Worm (Caenorhabditis elegans): ENCODE results near the gene F38B6.7.

F38B6.7 gene

ce11 chrX:6740282-6740982 lies 42.3 kb upstream of the F38B6.7 start:
- no peak for TF ChIP-seq efl-1 (optimal IDR thresholded peaks at IDR 0.05)
- TF ChIP-seq efl-1 (GFP tag; optimal IDR thresholded peaks at IDR 0.05 in 1 of 2) = no peak
- TF ChIP-seq nhr-77 (tag; optimal IDR thresholded peaks at IDR 0.05) = no peak
- TF ChIP-seq ztf-11 (tag; optimal IDR thresholded peaks at IDR 0.05) = no peak
- TF ChIP-seq lsy-2 (tag; optimal IDR thresholded peaks at IDR 0.05) = no peak
- TF ChIP-seq nhr-47 (tag; optimal IDR thresholded peaks at IDR 0.05) = no peak
- TF ChIP-seq irx-1 (tag; optimal IDR thresholded peaks at IDR 0.05) = no peak
- no peak for TF ChIP-seq hlh-17 (GFP tag; optimal IDR thresholded peaks at IDR 0.05; ENCODE audit: borderline replicate concordance)
- TF ChIP-seq ceh-82 (tag; optimal IDR thresholded peaks at IDR 0.05) = peak in 2 of 3 experiments; percentile 25 to 59
- TF ChIP-seq xbp-1 (tag; optimal IDR thresholded peaks at IDR 0.05) = peak; percentile 14
- TF ChIP-seq mab-9 (GFP tag; IDR thresholded peaks at IDR 0.05) = 0 out of 2 replicates have a peak, but pooled peaks have one; percentile 28
- peak in 1 of 2 experiments; percentile 47 for TF ChIP-seq mdl-1 (tag; optimal IDR thresholded peaks at IDR 0.05)
- peak; percentile 51 for TF ChIP-seq fkh-10 (GFP tag; optimal IDR thresholded peaks at IDR 0.05)
- no peak for TF ChIP-seq ztf-4 (tag; optimal IDR thresholded peaks at IDR 0.05)
- TF ChIP-seq Y116A8C.19 (tag; optimal IDR thresholded peaks at IDR 0.05; ENCODE audit: borderline replicate concordance) = no peak
- TF ChIP-seq lin-15B (tag; optimal IDR thresholded peaks at IDR 0.05) = no peak
- TF ChIP-seq dsc-1 (tag; optimal IDR thresholded peaks at IDR 0.05) = peak; percentile 58
- no peak for TF ChIP-seq tlp-1 (tag; optimal IDR thresholded peaks at IDR 0.05)
- TF ChIP-seq fkh-8 (tag; optimal IDR thresholded peaks at IDR 0.05) = peak; percentile 78
- TF ChIP-seq nhr-90 (tag; optimal IDR thresholded peaks at IDR 0.05; ENCODE audit: poor library complexity) = no peak
- TF ChIP-seq egl-13 (tag; optimal IDR thresholded peaks at IDR 0.05) = peak; percentile 22
- no peak for TF ChIP-seq unc-30 (tag; optimal IDR thresholded peaks at IDR 0.05)
- TF ChIP-seq ceh-8 (GFP tag; optimal IDR thresholded peaks at IDR 0.05) = no peak
- peak; percentile 7 for TF ChIP-seq isw-1 (GFP tag; IDR thresholded peaks at IDR 0.05)
- no peak for TF ChIP-seq unc-98 (GFP tag; IDR thresholded peaks at IDR 0.05)
- TF ChIP-seq nhr-20 (tag; optimal IDR thresholded peaks at IDR 0.05) = no peak
- no peak for TF ChIP-seq lin-35 (GFP tag; optimal IDR thresholded peaks at IDR 0.05)
- TF ChIP-seq unc-86 (tag; optimal IDR thresholded peaks at IDR 0.05) = peak; percentile 70

- TF ChIP-seq fos-1 (tag; optimal IDR thresholded peaks at IDR 0.05) (no peak), nhr-71 (tag; optimal IDR thresholded peaks at IDR 0.05) (peak; percentile 88), unc-62 (GFP tag; optimal IDR thresholded peaks at IDR 0.05) (no peak), unc-130 (tag; optimal IDR thresholded peaks at IDR 0.05) (peak; percentile 54), ceh-82 (tag; optimal IDR thresholded peaks at IDR 0.05) (no peak), pqm-1 (tag; optimal IDR thresholded peaks at IDR 0.05) (no peak), ceh-90 (tag; optimal IDR thresholded peaks at IDR 0.05) (no peak), C04F5.9 (tag; optimal IDR thresholded peaks at IDR 0.05) (no peak), xbp-1 (tag; optimal IDR thresholded peaks at IDR 0.05) (peak; percentile 40), nhr-237 (tag; optimal IDR thresholded peaks at IDR 0.05) (no peak), nhr-11 (tag; optimal IDR thresholded peaks at IDR 0.05) (no peak), tlp-1 (tag; optimal IDR thresholded peaks at IDR 0.05) (no peak), mdl-1 (tag; optimal IDR thresholded peaks at IDR 0.05) (peak in 1 of 2 experiments; percentile 15), efl-1 (optimal IDR thresholded peaks at IDR 0.05) (no peak), efl-1 (GFP tag; optimal IDR thresholded peaks at IDR 0.05 in 1 of 2) (peak in 1 of 2 experiments; percentile 2), nhr-84 (tag; optimal IDR thresholded peaks at IDR 0.05) (no peak), ztf-11 (tag; optimal IDR thresholded peaks at IDR 0.05) (no peak), jun-1 (tag; optimal IDR thresholded peaks at IDR 0.05) (no peak), C34B4.2 (tag; optimal IDR thresholded peaks at IDR 0.05) (no peak), C16A3.4 (tag; optimal IDR thresholded peaks at IDR 0.05) (peak; percentile 40), dsc-1 (tag; optimal IDR thresholded peaks at IDR 0.05) (peak; percentile 46), ceh-63 (GFP tag; optimal IDR thresholded peaks at IDR 0.05) (no peak), efl-3 (GFP tag; optimal IDR thresholded peaks at IDR 0.05) (no peak), lin-14 (GFP tag; optimal IDR thresholded peaks at IDR 0.05) (peak; percentile 75), nhr-90 (tag; optimal IDR thresholded peaks at IDR 0.05; ENCODE audit: poor library complexity) (peak; percentile 58), hpl-2 (GFP tag; optimal IDR thresholded peaks at IDR 0.05) (no peak), dpl-1 (GFP tag; optimal IDR thresholded peaks at IDR 0.05) (peak in 1 of 3 experiments; percentile 9), tbx-2 (tag; optimal IDR thresholded peaks at IDR 0.05) (peak; percentile 59), mab-9 (GFP tag; IDR thresholded peaks at IDR 0.05) (no peak)
These were observed 41.2 kb upstream of the F38B6.7 start for ce11 chrX:6739034-6740008.
